Fruit fly (Drosophila melanogaster) whole organism, prepupa: Measurements from ENCODE around the gene Sox100B.

Source experiments
- CG10669 ChIP-seq: fragments of 200-800 bp; sonication (Bioruptor generic); optimal IDR thresholded peaks from 3 replicates; lab custom pipeline; 2018; ENCODE audit warnings: missing biosample characterization, mild to moderate bottlenecking, missing genetic modification characterization, moderate library complexity
- CG11294 ChIP-seq: fragments of 200-800 bp; sonication (Bioruptor generic); IDR thresholded peaks from 2 replicates; pipeline ENCODE4 v1.3.6; 2022; ENCODE audit warnings: missing biosample characterization, missing genetic modification characterization
- CG11762 ChIP-seq: fragments of 200-800 bp; sonication (Bioruptor generic); optimal IDR thresholded peaks from 3 replicates; lab custom pipeline; 2016; ENCODE audit warnings: missing biosample characterization, missing genetic modification characterization; ENCODE audit not compliant: insufficient read depth
- CG11902 ChIP-seq: fragments of 200-800 bp; sonication (Bioruptor generic); optimal IDR thresholded peaks from 3 replicates; lab custom pipeline; 2016; ENCODE audit warnings: missing biosample characterization, missing genetic modification characterization
- CG15336 ChIP-seq: fragments of 200-800 bp; sonication (Bioruptor generic); IDR thresholded peaks from 2 replicates; pipeline ENCODE4 v1.3.6; 2022; ENCODE audit warnings: missing biosample characterization, missing genetic modification characterization
- CG1621 ChIP-seq: fragments of 200-800 bp; sonication (Bioruptor generic); optimal IDR thresholded peaks from 3 replicates; lab custom pipeline; 2018; ENCODE audit warnings: missing biosample characterization, mild to moderate bottlenecking, missing genetic modification characterization
- CG3032 ChIP-seq: fragments of 200-800 bp; optimal IDR thresholded peaks from 2 replicates; lab custom pipeline; 2019; ENCODE audit warnings: missing biosample characterization, mild to moderate bottlenecking, missing genetic modification characterization, moderate library complexity
- CG31627 ChIP-seq: fragments of 200-800 bp; sonication (Bioruptor generic); optimal IDR thresholded peaks from 3 replicates; lab custom pipeline; 2016; ENCODE audit warnings: missing biosample characterization, missing genetic modification characterization
- CG34406 ChIP-seq: fragments of 200-800 bp; sonication (Bioruptor generic); optimal IDR thresholded peaks from 3 replicates; lab custom pipeline; 2016; ENCODE audit warnings: missing biosample characterization, missing genetic modification characterization
- CG4318 ChIP-seq: fragments of 200-800 bp; sonication (Bioruptor generic); optimal IDR thresholded peaks from 3 replicates; lab custom pipeline; 2017; ENCODE audit warnings: missing biosample characterization, mild to moderate bottlenecking, missing genetic modification characterization
- CG6163 ChIP-seq: fragments of 200-800 bp; sonication (Bioruptor generic); IDR thresholded peaks from 3 replicates; pipeline ENCODE4 v1.3.6; 2022; ENCODE audit warnings: missing biosample characterization, missing genetic modification characterization
- CG6792 ChIP-seq: fragments of 200-800 bp; sonication (Bioruptor generic); optimal IDR thresholded peaks from 3 replicates; lab custom pipeline; 2016; ENCODE audit warnings: missing biosample characterization, missing genetic modification characterization
- CG6854 ChIP-seq: fragments of 200-800 bp; sonication (Bioruptor generic); optimal IDR thresholded peaks from 2 replicates; lab custom pipeline; 2017; ENCODE audit warnings: missing biosample characterization, mild to moderate bottlenecking, missing genetic modification characterization
- CG7368 ChIP-seq: fragments of 200-800 bp; sonication (Bioruptor generic); optimal IDR thresholded peaks from 3 replicates; lab custom pipeline; 2016; ENCODE audit warnings: missing biosample characterization, missing genetic modification characterization
- CG8319 ChIP-seq: fragments of 200-800 bp; sonication (Bioruptor generic); optimal IDR thresholded peaks from 3 replicates; lab custom pipeline; 2016; ENCODE audit warnings: missing biosample characterization, missing genetic modification characterization
- CG8632 ChIP-seq: fragments of 200-800 bp; sonication (Bioruptor generic); optimal IDR thresholded peaks from 3 replicates; lab custom pipeline; 2016; ENCODE audit warnings: missing biosample characterization, missing genetic modification characterization
- CG9139 ChIP-seq: fragments of 200-800 bp; sonication (Bioruptor generic); optimal IDR thresholded peaks from 3 replicates; lab custom pipeline; 2017; ENCODE audit warnings: missing biosample characterization, mild to moderate bottlenecking, missing genetic modification characterization
- Eip75B ChIP-seq: fragments of 200-800 bp; sonication (Bioruptor generic); optimal IDR thresholded peaks from 3 replicates; lab custom pipeline; 2016; ENCODE audit warnings: missing biosample characterization, missing genetic modification characterization
- Eip78C ChIP-seq: fragments of 200-800 bp; sonication (Bioruptor generic); peaks from one replicate; lab custom pipeline; 2016; ENCODE audit warnings: missing biosample characterization, missing genetic modification characterization
- Ets96B ChIP-seq: fragments of 200-800 bp; optimal IDR thresholded peaks from 2 replicates; lab custom pipeline; 2019; ENCODE audit warnings: missing biosample characterization, mild to moderate bottlenecking, missing genetic modification characterization, moderate library complexity
- Hr39 ChIP-seq: fragments of 200-800 bp; sonication (Bioruptor generic); optimal IDR thresholded peaks from 2 replicates; lab custom pipeline; 2016; ENCODE audit warnings: missing biosample characterization, missing genetic modification characterization
- Hr4 ChIP-seq: fragments of 200-800 bp; sonication (Bioruptor generic); optimal IDR thresholded peaks from 3 replicates; lab custom pipeline; 2016; ENCODE audit warnings: missing biosample characterization, missing genetic modification characterization
- OdsH ChIP-seq: fragments of 200-800 bp; sonication (Bioruptor generic); optimal IDR thresholded peaks from 3 replicates; lab custom pipeline; 2016; ENCODE audit warnings: missing biosample characterization, missing genetic modification characterization
- Smox ChIP-seq: fragments of 200-800 bp; sonication (Bioruptor generic); optimal IDR thresholded peaks from 3 replicates; lab custom pipeline; 2016; ENCODE audit warnings: missing biosample characterization, missing genetic modification characterization
- Sox14 ChIP-seq: fragments of 200-800 bp; sonication (Bioruptor generic); optimal IDR thresholded peaks from 3 replicates; lab custom pipeline; 2016; ENCODE audit warnings: missing biosample characterization, missing genetic modification characterization
- acj6 ChIP-seq: fragments of 200-800 bp; sonication (Bioruptor generic); optimal IDR thresholded peaks from 3 replicates; lab custom pipeline; 2016; ENCODE audit warnings: missing biosample characterization, missing genetic modification characterization
- cyc ChIP-seq: fragments of 200-800 bp; sonication (Bioruptor generic); optimal IDR thresholded peaks from 3 replicates; lab custom pipeline; 2016; ENCODE audit warnings: missing biosample characterization, missing genetic modification characterization
- dac ChIP-seq: fragments of 200-800 bp; sonication (Bioruptor generic); optimal IDR thresholded peaks from 2 replicates; lab custom pipeline; 2017; ENCODE audit warnings: missing biosample characterization, mild to moderate bottlenecking, missing genetic modification characterization
- fd59A ChIP-seq: fragments of 200-800 bp; sonication (Bioruptor generic); optimal IDR thresholded peaks from 2 replicates; lab custom pipeline; 2017; ENCODE audit warnings: missing biosample characterization, mild to moderate bottlenecking, missing genetic modification characterization, missing genetic modification reagents
- fd85E ChIP-seq: fragments of 200-800 bp; sonication (Bioruptor generic); optimal IDR thresholded peaks from 3 replicates; lab custom pipeline; 2016; ENCODE audit warnings: missing biosample characterization, missing genetic modification characterization
- fkh ChIP-seq: fragments of 200-800 bp; sonication (Bioruptor generic); optimal IDR thresholded peaks from 3 replicates; lab custom pipeline; 2017; ENCODE audit warnings: missing biosample characterization, mild to moderate bottlenecking, missing genetic modification characterization, moderate library complexity
- lz ChIP-seq: fragments of 200-800 bp; sonication (Bioruptor generic); optimal IDR thresholded peaks from 3 replicates; lab custom pipeline; 2016; ENCODE audit warnings: missing biosample characterization, missing genetic modification characterization
- pdm3 ChIP-seq: fragments of 200-800 bp; sonication (Bioruptor generic); optimal IDR thresholded peaks from 3 replicates; lab custom pipeline; 2016; ENCODE audit warnings: missing biosample characterization, missing genetic modification characterization
- spab ChIP-seq: fragments of 200-800 bp; sonication (Bioruptor generic); optimal IDR thresholded peaks from 2 replicates; lab custom pipeline; 2017; ENCODE audit warnings: missing biosample characterization, mild to moderate bottlenecking, missing genetic modification characterization, missing genetic modification reagents
- svp ChIP-seq: fragments of 200-800 bp; sonication (Bioruptor generic); peaks from one replicate; lab custom pipeline; 2016; ENCODE audit warnings: missing biosample characterization, missing genetic modification characterization
- topi ChIP-seq: fragments of 200-800 bp; sonication (Bioruptor generic); optimal IDR thresholded peaks from 3 replicates; lab custom pipeline; 2016; ENCODE audit warnings: missing biosample characterization, missing genetic modification characterization

The Sox100B gene

DNA sequence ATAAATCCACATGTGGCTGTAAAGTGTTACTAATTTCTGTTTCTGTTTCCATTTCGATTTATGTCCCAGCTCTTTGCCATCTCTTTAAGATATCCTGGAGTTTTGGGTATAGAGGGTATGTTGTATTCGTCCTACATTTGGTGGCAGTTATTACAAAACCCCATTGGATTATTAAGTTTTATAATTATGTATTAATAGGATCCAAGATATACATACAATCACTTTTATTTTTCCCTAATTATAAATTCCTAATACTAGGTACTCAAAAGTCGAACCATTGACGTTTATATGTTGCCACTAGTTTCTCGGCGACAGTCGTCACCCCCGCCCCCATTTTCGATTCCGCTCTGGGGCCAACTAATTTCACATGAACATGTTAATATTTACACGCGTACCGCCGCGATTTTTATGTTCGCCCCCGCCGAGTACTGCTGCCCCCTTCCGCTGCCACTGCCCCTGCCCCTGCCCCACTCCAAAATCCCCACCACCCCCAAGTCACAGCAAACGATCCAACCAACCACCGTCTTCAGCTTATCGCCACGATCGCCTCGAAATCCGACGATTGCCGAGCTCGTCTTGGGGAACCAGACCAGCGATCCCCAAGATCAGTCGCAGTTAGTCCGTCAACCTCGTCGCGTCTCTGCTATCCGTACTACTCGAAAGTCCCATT lies at the start of gene Sox100B:
Gene Sox100B (plus strand): TSS at position 601 of the 670 bp plus-strand sequence.
- TF ChIP-seq lz (no peak), CG6854 (GFP tag; lab: Kevin White, UChicago) (no peak), CG6163 (0 out of 3 replicates have a peak, but pooled peaks have one; percentile 23), CG34406 (no peak), CG11902 (GFP tag; lab: Kevin White, UChicago) (no peak), OdsH (GFP tag; lab: Kevin White, UChicago) (no peak), CG1621 (tag; lab: Kevin White, UChicago) (no peak), Ets96B (tag; lab: Kevin White, UChicago) (peak; percentile 18), svp (GFP tag; lab: Kevin White, UChicago) (peak; percentile 60), fd85E (GFP tag; lab: Kevin White, UChicago) (no peak), CG11762 (GFP tag; lab: Kevin White, UChicago) (no peak), CG3032 (tag; lab: Kevin White, UChicago) (peak; percentile 23), fkh (GFP tag; lab: Kevin White, UChicago) (peak; percentile 67), CG15336 (no peak), acj6 (GFP tag; lab: Kevin White, UChicago) (no peak), CG31627 (GFP tag; lab: Kevin White, UChicago) (no peak), Smox (no peak), pdm3 (no peak), Hr4 (GFP tag; lab: Kevin White, UChicago) (no peak), Eip78C (peak; percentile 57), CG6792 (GFP tag; lab: Kevin White, UChicago) (no peak), spab (GFP tag; lab: Kevin White, UChicago) (no peak)

DNA sequence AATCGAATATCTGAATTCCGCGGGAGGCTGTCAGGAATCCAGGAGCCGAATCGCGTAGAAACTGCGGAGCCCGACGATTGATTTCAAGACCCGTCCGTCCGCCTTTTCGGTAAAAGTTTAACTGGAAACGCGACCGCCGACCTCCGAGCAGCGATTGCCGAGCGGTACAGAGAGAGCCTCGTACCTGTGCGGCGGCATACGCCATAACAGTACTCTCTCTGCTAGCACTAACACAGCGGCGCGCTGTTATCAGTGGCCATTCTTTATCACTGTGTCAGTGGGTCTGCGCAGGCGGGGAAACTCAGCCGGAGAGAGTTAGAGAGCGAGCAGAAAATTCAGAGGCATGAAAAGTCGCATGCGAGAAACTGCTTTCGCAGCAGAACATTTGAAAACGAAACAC lies 48.3 kb upstream of the Sox100B start, which contains the start of gene 5-HT7:
Gene 5-HT7 (minus strand): TSS at position 161 of the 400 bp plus-strand sequence.
- peak; percentile 75 for TF ChIP-seq svp (GFP tag; lab: Kevin White, UChicago)
- TF ChIP-seq CG10669 (GFP tag; lab: Kevin White, UChicago) = no peak

DNA sequence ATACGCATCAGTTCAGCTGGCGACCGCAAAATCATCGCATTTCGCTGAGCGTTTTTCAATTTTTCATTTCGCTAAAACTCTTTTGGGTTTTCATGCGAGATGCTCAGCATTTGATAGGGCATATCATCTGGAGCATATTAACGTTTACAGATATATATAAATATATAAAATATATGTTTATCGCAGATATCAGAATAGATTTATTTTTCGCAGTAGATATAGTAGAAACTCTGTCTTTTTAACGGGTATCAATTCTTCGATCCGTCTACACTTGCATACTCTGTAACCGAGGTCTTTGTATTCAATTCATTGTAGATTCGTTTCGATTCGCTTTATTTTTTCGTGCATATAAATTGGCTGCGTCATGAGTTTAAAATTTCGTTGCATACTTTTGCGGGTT lies 45.4 kb upstream of the Sox100B start:
- TF ChIP-seq svp (GFP tag; lab: Kevin White, UChicago) (peak; percentile 50), CG11294 (GFP tag; lab: Robert Waterston, UW) (0 out of 2 replicates have a peak, but pooled peaks have one; percentile 24), cyc (GFP tag; lab: Kevin White, UChicago) (no peak)

DNA sequence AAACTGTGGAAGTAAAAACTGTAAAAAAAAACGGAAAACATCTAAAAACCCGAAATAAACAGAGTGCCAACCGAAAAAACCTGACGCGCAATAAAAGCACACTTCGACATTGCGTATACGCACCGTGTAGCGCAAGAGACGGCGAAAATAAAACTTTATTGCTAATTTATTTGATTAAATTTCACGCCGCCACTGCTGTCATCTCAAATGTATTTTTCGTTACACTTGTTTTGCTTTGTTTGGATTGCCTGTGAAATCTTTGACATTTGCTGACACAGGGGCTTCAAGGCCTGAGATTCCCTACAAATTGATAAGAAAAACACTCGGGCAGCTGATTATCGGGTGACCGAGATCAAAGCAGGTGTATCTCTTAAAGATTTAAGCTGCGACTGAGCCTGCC lies 44.3 kb upstream of the Sox100B start:
- TF ChIP-seq Hr39 (GFP tag; lab: Kevin White, UChicago) = no peak
- TF ChIP-seq CG8632 (GFP tag; lab: Kevin White, UChicago) = no peak
- TF ChIP-seq Ets96B (tag; lab: Kevin White, UChicago) = no peak
- no peak for TF ChIP-seq dac
- no peak for TF ChIP-seq fd59A (GFP tag; lab: Kevin White, UChicago)
- TF ChIP-seq topi = no peak
- TF ChIP-seq Smox = no peak
- no peak for TF ChIP-seq CG15336
- no peak for TF ChIP-seq Hr4 (GFP tag; lab: Kevin White, UChicago)
- no peak for TF ChIP-seq Eip75B (GFP tag; lab: Kevin White, UChicago)

DNA sequence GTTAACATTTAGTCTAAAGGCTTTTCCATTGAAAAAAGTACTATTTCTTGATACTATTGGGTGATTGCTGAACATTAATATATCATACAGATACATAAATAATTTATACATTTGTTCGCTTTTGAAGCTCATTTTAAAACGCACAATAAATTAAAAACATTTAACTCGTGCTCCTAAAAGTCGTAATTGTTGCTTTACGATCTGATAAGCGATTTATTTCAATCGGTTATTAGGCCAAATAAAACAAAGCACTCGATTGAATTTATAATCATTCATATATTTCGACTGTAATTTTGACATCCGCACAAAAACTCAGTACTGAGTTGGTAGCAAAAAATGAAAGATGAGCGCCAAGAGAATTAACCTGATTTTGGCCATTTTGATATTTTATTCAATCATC lies 30.0 kb upstream of the Sox100B start, which contains the start of gene CG33773:
Gene CG33773 (plus strand): TSS at position 301 of the 400 bp plus-strand sequence.
- TF ChIP-seq CG6792 (GFP tag; lab: Kevin White, UChicago) (no peak), CG7368 (GFP tag; lab: Kevin White, UChicago) (no peak), CG11762 (GFP tag; lab: Kevin White, UChicago) (no peak), Sox14 (GFP tag; lab: Kevin White, UChicago) (no peak), acj6 (GFP tag; lab: Kevin White, UChicago) (no peak), fkh (GFP tag; lab: Kevin White, UChicago) (no peak), CG11294 (GFP tag; lab: Robert Waterston, UW) (no peak), topi (no peak), CG4318 (GFP tag; lab: Kevin White, UChicago) (no peak), CG15336 (no peak), CG9139 (GFP tag; lab: Kevin White, UChicago) (no peak), CG6163 (no peak), Eip78C (no peak), CG8319 (GFP tag; lab: Kevin White, UChicago) (no peak), fd59A (GFP tag; lab: Kevin White, UChicago) (no peak)
